Fruit fly (Drosophila melanogaster): ENCODE measurements around the gene Egfrap.

Egfrap gene

DNA sequence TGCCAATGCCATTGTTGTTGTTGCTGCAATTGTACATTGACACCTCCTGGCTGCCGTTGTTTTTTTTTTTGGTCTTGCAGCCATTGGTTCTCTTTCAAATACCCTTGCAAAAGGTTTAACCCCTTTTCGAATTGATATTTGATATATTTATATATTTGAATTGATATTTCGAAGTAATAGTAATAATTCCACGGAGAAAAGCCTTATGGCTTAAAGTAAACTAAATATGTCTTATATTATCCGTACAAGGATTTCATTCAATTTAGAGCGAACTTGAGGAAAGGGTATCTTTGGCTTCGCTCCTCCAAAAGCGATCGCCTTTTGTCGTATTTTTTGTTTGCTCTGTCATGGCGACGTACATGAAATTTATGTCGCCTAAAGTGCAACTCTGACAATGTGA, 8.9 kb downstream of the Egfrap start (continued):
- TF ChIP-seq Sox15 (GFP tag; optimal IDR thresholded peaks at IDR 0.05) (no peak), CG15336 (GFP tag; IDR thresholded peaks at IDR 0.05) (peak; percentile 22; the same call in 1 of the 2 replicates), Eip75B (GFP tag; optimal IDR thresholded peaks at IDR 0.05) (peak; percentile 7), CG6854 (GFP tag; optimal IDR thresholded peaks at IDR 0.05) (no peak), CG10631 (GFP tag; optimal IDR thresholded peaks at IDR 0.05) (peak; percentile 32), achi (GFP tag; optimal IDR thresholded peaks at IDR 0.05) (peak; percentile 50), topi (GFP tag; optimal IDR thresholded peaks at IDR 0.05) (peak; percentile 10)

DNA sequence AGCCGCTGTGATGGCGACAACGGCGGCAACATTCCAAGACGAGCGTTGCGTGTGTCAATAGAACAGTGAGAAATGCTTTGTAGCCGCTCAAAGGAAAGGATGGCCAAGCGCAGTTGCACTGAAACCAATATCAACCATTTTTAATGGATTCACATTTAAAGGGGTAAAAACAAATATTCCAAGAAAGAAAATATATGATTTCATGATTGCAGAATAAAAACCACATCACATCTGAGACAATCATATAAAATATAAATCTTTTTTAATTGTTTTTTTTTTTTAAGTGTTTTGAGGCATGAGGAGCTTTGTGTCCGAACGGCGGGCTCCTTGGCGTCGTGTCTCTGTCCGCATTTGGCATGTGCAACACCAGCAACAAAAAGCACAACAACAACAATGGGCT, 9.4 kb downstream of the Egfrap start:
- TF ChIP-seq ss (GFP tag; optimal IDR thresholded peaks at IDR 0.05) (peak in 1 of 2 experiments; percentile 22), CG3032 (tag; optimal IDR thresholded peaks at IDR 0.05) (peak; percentile 6), Eip93F (GFP tag; optimal IDR thresholded peaks at IDR 0.05) (no peak), lz (GFP tag; optimal IDR thresholded peaks at IDR 0.05) (peak; percentile 33), CG1621 (tag; optimal IDR thresholded peaks at IDR 0.05) (no peak), Hr38 (GFP tag; optimal IDR thresholded peaks at IDR 0.05) (no peak), CG6276 (GFP tag; optimal IDR thresholded peaks at IDR 0.05) (no peak), fd85E (GFP tag; optimal IDR thresholded peaks at IDR 0.05) (no peak), CG8632 (GFP tag; optimal IDR thresholded peaks at IDR 0.05) (no peak), salr (GFP tag; optimal IDR thresholded peaks at IDR 0.05) (no peak), Lpt (GFP tag; optimal IDR thresholded peaks at IDR 0.05) (peak; percentile 34), CG8119 (GFP tag; IDR thresholded peaks at IDR 0.05) (peak; percentile 53; the same call in 2 of the 3 replicates), Hr4 (GFP tag; optimal IDR thresholded peaks at IDR 0.05) (peak; percentile 22), dac (GFP tag; optimal IDR thresholded peaks at IDR 0.05) (no peak), CG11294 (GFP tag; IDR thresholded peaks at IDR 0.05) (peak; percentile 17; the same call in 1 of the 2 replicates), spab (GFP tag; optimal IDR thresholded peaks at IDR 0.05) (peak; percentile 24), Blimp-1 (GFP tag; optimal IDR thresholded peaks at IDR 0.05) (no peak), net (GFP tag; optimal IDR thresholded peaks at IDR 0.05) (peak; percentile 0), CG9139 (GFP tag; optimal IDR thresholded peaks at IDR 0.05) (no peak), CG10631 (GFP tag; optimal IDR thresholded peaks at IDR 0.05) (peak; percentile 73), Eip78C (GFP tag) (peak; percentile 75), CG6792 (GFP tag; optimal IDR thresholded peaks at IDR 0.05) (peak; percentile 27), CG16779 (tag; optimal IDR thresholded peaks at IDR 0.05) (peak; percentile 14), Met (GFP tag; optimal IDR thresholded peaks at IDR 0.05) (peak; percentile 6), Sox14 (GFP tag; optimal IDR thresholded peaks at IDR 0.05) (peak; percentile 44), Gug (GFP tag; IDR thresholded peaks at IDR 0.05) (peak; percentile 52; the same call in 1 of the 2 replicates), CG3919 (GFP tag; optimal IDR thresholded peaks at IDR 0.05) (peak; percentile 51), CG6163 (GFP tag; IDR thresholded peaks at IDR 0.05) (peak; percentile 74), OdsH (GFP tag; optimal IDR thresholded peaks at IDR 0.05) (peak; percentile 31), fkh (GFP tag; optimal IDR thresholded peaks at IDR 0.05) (no peak), topi (GFP tag; optimal IDR thresholded peaks at IDR 0.05) (no peak), pdm3 (GFP tag; optimal IDR thresholded peaks at IDR 0.05) (peak; percentile 27), eg (GFP tag; IDR thresholded peaks at IDR 0.05) (peak; percentile 56; the same call in 2 of the 3 replicates), CG31627 (GFP tag; optimal IDR thresholded peaks at IDR 0.05) (no peak), dsx (GFP tag; optimal IDR thresholded peaks at IDR 0.05; ENCODE audit: poor library complexity, severe bottlenecking) (no peak), Ets21C (GFP tag; optimal IDR thresholded peaks at IDR 0.05) (no peak), Hr39 (GFP tag; optimal IDR thresholded peaks at IDR 0.05) (peak; percentile 7), vri (GFP tag; optimal IDR thresholded peaks at IDR 0.05) (no peak), Ets96B (tag; optimal IDR thresholded peaks at IDR 0.05) (no peak), CG32006 (GFP tag; optimal IDR thresholded peaks at IDR 0.05) (peak; percentile 54), achi (GFP tag; optimal IDR thresholded peaks at IDR 0.05) (peak; percentile 55), Sox15 (GFP tag; optimal IDR thresholded peaks at IDR 0.05) (no peak), acj6 (GFP tag; optimal IDR thresholded peaks at IDR 0.05) (peak; percentile 34), svp (GFP tag) (peak; percentile 62), CG34406 (GFP tag; optimal IDR thresholded peaks at IDR 0.05) (no peak), CG11762 (GFP tag; optimal IDR thresholded peaks at IDR 0.05; ENCODE audit: insufficient read depth) (peak; percentile 47), CG15336 (GFP tag; IDR thresholded peaks at IDR 0.05) (peak; percentile 50), CG6808 (GFP tag; optimal IDR thresholded peaks at IDR 0.05) (no peak)

All from whole organism, prepupa.